Fruit fly (Drosophila melanogaster) whole organism, wandering third instar larva: ENCODE results near the gene Kyat.

Experiments used
- Abd-B ChIP-seq: fragments of >200 bp; optimal IDR thresholded peaks from 2 replicates; lab custom pipeline; 2017; ENCODE audit warnings: missing biosample characterization, missing genetic modification characterization
- CG32264 ChIP-seq: fragments of 200-800 bp; sonication (Bioruptor generic); optimal IDR thresholded peaks from 2 replicates; lab custom pipeline; 2016; ENCODE audit warnings: missing biosample characterization, missing genetic modification characterization
- CG9705 ChIP-seq: fragments of 200-800 bp; sonication (Bioruptor generic); optimal IDR thresholded peaks from 2 replicates; lab custom pipeline; 2018; ENCODE audit warnings: missing biosample characterization, mild to moderate bottlenecking, missing genetic modification characterization
- CrebA ChIP-seq: fragments of 200-800 bp; sonication (Bioruptor generic); optimal IDR thresholded peaks from 2 replicates; lab custom pipeline; 2016; ENCODE audit warnings: missing biosample characterization, mild to moderate bottlenecking, missing genetic modification characterization, borderline replicate concordance
- Dfd ChIP-seq: fragments of >200 bp; optimal IDR thresholded peaks from 2 replicates; lab custom pipeline; 2017; ENCODE audit warnings: missing biosample characterization, missing genetic modification characterization
- Dif ChIP-seq: fragments of 200-275, 200-300 bp; sonication (Bioruptor generic); optimal IDR thresholded peaks from 2 replicates; lab custom pipeline; 2018; ENCODE audit warnings: missing biosample characterization, missing genetic modification characterization; ENCODE audit not compliant: partially characterized antibody
- GATAd ChIP-seq: sonication (Bioruptor generic); optimal IDR thresholded peaks from 2 replicates; lab custom pipeline; 2016; ENCODE audit warnings: missing biosample characterization, missing genetic modification characterization
- HLH106 ChIP-seq: fragments of 200-800 bp; optimal IDR thresholded peaks from 3 replicates; lab custom pipeline; 2019; ENCODE audit warnings: missing biosample characterization, mild to moderate bottlenecking, missing genetic modification characterization, moderate library complexity
- Hnf4 ChIP-seq: fragments of 200-800 bp; sonication (Bioruptor generic); optimal IDR thresholded peaks from 2 replicates; lab custom pipeline; 2016; ENCODE audit warnings: missing biosample characterization, mild to moderate bottlenecking, missing genetic modification characterization
- Hr78 ChIP-seq: fragments of >200 bp; optimal IDR thresholded peaks from 2 replicates; lab custom pipeline; 2017; ENCODE audit warnings: missing biosample characterization, missing genetic modification characterization
- Hr83 ChIP-seq: fragments of 200-300 bp; sonication (Bioruptor generic); optimal IDR thresholded peaks from 2 replicates; lab custom pipeline; 2016; ENCODE audit warnings: missing biosample characterization, mild to moderate bottlenecking, missing genetic modification characterization, moderate library complexity; ENCODE audit not compliant: poor library complexity, severe bottlenecking
- Jra ChIP-seq: sonication (Bioruptor generic); optimal IDR thresholded peaks from 2 replicates; lab custom pipeline; 2016; ENCODE audit warnings: missing biosample characterization, missing genetic modification characterization
- Mio ChIP-seq: sonication (Bioruptor generic); optimal IDR thresholded peaks from 2 replicates; lab custom pipeline; 2016; ENCODE audit warnings: missing biosample characterization, missing genetic modification characterization
- Myc ChIP-seq: fragments of >200 bp; optimal IDR thresholded peaks from 2 replicates; lab custom pipeline; 2017
- N ChIP-seq: fragments of >200 bp; optimal IDR thresholded peaks from 2 replicates; lab custom pipeline; 2018; ENCODE audit warnings: missing biosample characterization, missing external identifiers, missing genetic modification characterization
- OdsH ChIP-seq: fragments of 200-800 bp; sonication (Bioruptor generic); optimal IDR thresholded peaks from 2 replicates; lab custom pipeline; 2016; ENCODE audit warnings: missing biosample characterization, mild to moderate bottlenecking, missing genetic modification characterization
- Rel ChIP-seq, 2 experiments: fragments of 200-800 bp; sonication (Bioruptor generic) in 1 of 2; optimal IDR thresholded peaks; 2 replicates in 1 of 2; 3 replicates in 1 of 2; lab custom pipeline; 2016 to 2019; ENCODE audit warnings: mild to moderate bottlenecking in 2 of 2, missing biosample characterization in 2 of 2, missing genetic modification characterization in 2 of 2, moderate library complexity in 1 of 2
- Sp1 ChIP-seq: fragments of 200-800 bp; sonication (Bioruptor generic); optimal IDR thresholded peaks from 3 replicates; lab custom pipeline; 2019; ENCODE audit warnings: missing biosample characterization, mild to moderate bottlenecking, missing genetic modification characterization, moderate library complexity
- Vsx2 ChIP-seq: fragments of 200-300, 225-300 bp; sonication (Bioruptor generic); optimal IDR thresholded peaks from 2 replicates; lab custom pipeline; 2018; ENCODE audit warnings: missing biosample characterization, missing genetic modification characterization; ENCODE audit not compliant: partially characterized antibody
- br ChIP-seq: fragments of 200-800 bp; sonication (Bioruptor generic); optimal IDR thresholded peaks from 2 replicates; lab custom pipeline; 2016; ENCODE audit warnings: missing biosample characterization, missing genetic modification characterization
- brk ChIP-seq: fragments of 200-800 bp; sonication (Bioruptor generic); optimal IDR thresholded peaks from 2 replicates; lab custom pipeline; 2016; ENCODE audit warnings: missing biosample characterization, mild to moderate bottlenecking, missing genetic modification characterization
- dl ChIP-seq, 2 experiments: fragments of 175-275, 200-275 bp in 1 of 2; fragments of 200-275 bp in 1 of 2; sonication (Bioruptor generic); optimal IDR thresholded peaks; lab custom pipeline; 2018; ENCODE audit warnings: mild to moderate bottlenecking in 2 of 2, missing biosample characterization in 2 of 2, missing genetic modification characterization in 2 of 2, moderate library complexity in 2 of 2; ENCODE audit not compliant: partially characterized antibody in 2 of 2, insufficient read depth in 1 of 2
- dmrt93B ChIP-seq: fragments of 200-800 bp; sonication (Bioruptor generic); optimal IDR thresholded peaks from 2 replicates; lab custom pipeline; 2018; ENCODE audit warnings: missing biosample characterization, mild to moderate bottlenecking, missing genetic modification characterization
- dsf ChIP-seq: sonication (Bioruptor generic); optimal IDR thresholded peaks from 2 replicates; lab custom pipeline; 2016; ENCODE audit warnings: missing biosample characterization, missing genetic modification characterization, borderline replicate concordance
- ey ChIP-seq: fragments of 200-800 bp; sonication (Bioruptor generic); optimal IDR thresholded peaks from 2 replicates; lab custom pipeline; 2016; ENCODE audit warnings: missing biosample characterization, missing genetic modification characterization
- foxo ChIP-seq, 2 experiments: fragments of 200-800 bp; sonication (Bioruptor generic); optimal IDR thresholded peaks; 2 replicates in 1 of 2; 3 replicates in 1 of 2; lab custom pipeline; 2016 to 2017; ENCODE audit warnings: missing biosample characterization in 2 of 2, missing genetic modification characterization in 2 of 2
- fru ChIP-seq: fragments of 200-800 bp; sonication (Bioruptor generic); optimal IDR thresholded peaks from 3 replicates; lab custom pipeline; 2016; ENCODE audit warnings: missing biosample characterization, mild to moderate bottlenecking, missing genetic modification characterization
- h ChIP-seq: fragments of 200-800 bp; sonication (Bioruptor generic); optimal IDR thresholded peaks from 3 replicates; lab custom pipeline; 2016; ENCODE audit warnings: missing biosample characterization, mild to moderate bottlenecking, missing genetic modification characterization
- jim ChIP-seq: fragments of 175-275, 200-325 bp; sonication (Bioruptor generic); optimal IDR thresholded peaks from 2 replicates; lab custom pipeline; 2016; ENCODE audit warnings: missing biosample characterization, mild to moderate bottlenecking, missing genetic modification characterization
- lola ChIP-seq: fragments of >200 bp; optimal IDR thresholded peaks from 2 replicates; lab custom pipeline; 2017; ENCODE audit warnings: missing biosample characterization, missing genetic modification characterization
- pan ChIP-seq: fragments of >200 bp; optimal IDR thresholded peaks from 2 replicates; lab custom pipeline; 2017
- psq ChIP-seq: fragments of 200-800 bp; sonication (Bioruptor generic); optimal IDR thresholded peaks from 3 replicates; lab custom pipeline; 2017; ENCODE audit warnings: missing biosample characterization, mild to moderate bottlenecking, missing genetic modification characterization, moderate library complexity
- rgr ChIP-seq: fragments of 200-800 bp; sonication (Bioruptor generic); optimal IDR thresholded peaks from 3 replicates; lab custom pipeline; 2016; ENCODE audit warnings: missing biosample characterization, mild to moderate bottlenecking, missing genetic modification characterization
- sage ChIP-seq: fragments of 200-800 bp; sonication (Bioruptor generic); optimal IDR thresholded peaks from 2 replicates; lab custom pipeline; 2016; ENCODE audit warnings: missing biosample characterization, mild to moderate bottlenecking, missing genetic modification characterization
- sv ChIP-seq: fragments of 200-800 bp; sonication (Bioruptor generic); optimal IDR thresholded peaks from 3 replicates; lab custom pipeline; 2016; ENCODE audit warnings: missing biosample characterization, missing genetic modification characterization
- tai ChIP-seq: sonication (Bioruptor generic); optimal IDR thresholded peaks from 2 replicates; lab custom pipeline; 2016; ENCODE audit warnings: missing biosample characterization, missing genetic modification characterization
- usp ChIP-seq: fragments of >200 bp; optimal IDR thresholded peaks from 2 replicates; lab custom pipeline; 2017; ENCODE audit warnings: missing biosample characterization, missing genetic modification characterization
- woc ChIP-seq: sonication (Bioruptor generic); optimal IDR thresholded peaks from 2 replicates; lab custom pipeline; 2016; ENCODE audit warnings: missing biosample characterization, mild to moderate bottlenecking, missing genetic modification characterization

Kyat gene

dm6 chr3R:11849378-11850249, 27.3 kb upstream of the Kyat start:
- TF ChIP-seq HLH106 (peak; percentile 46), Myc (lab: Kevin White, UChicago) (no peak), dmrt93B (GFP tag; lab: Kevin White, UChicago) (peak; percentile 29), foxo (GFP tag; optimal IDR thresholded peaks at IDR 0.05; lab: Kevin White, UChicago) (peak in 1 of 2 experiments; percentile 67), dsf (no peak), Abd-B (no peak), brk (no peak), ey (GFP tag; lab: Kevin White, UChicago) (peak; percentile 67), jim (no peak), GATAd (GFP tag; lab: Kevin White, UChicago) (no peak), Jra (GFP tag; lab: Kevin White, UChicago) (no peak), dl (GFP tag; optimal IDR thresholded peaks at IDR 0.05; lab: Kevin White, UChicago; ENCODE audit: insufficient read depth in 1 of 2, partially characterized antibody in 2 of 2) (no peak), br (peak; percentile 26), h (GFP tag; lab: Kevin White, UChicago) (peak; percentile 71), psq (peak; percentile 36), Hr83 (GFP tag; lab: Kevin White, UChicago) (no peak), Sp1 (peak; percentile 32), Hr78 (GFP tag; lab: Kevin White, UChicago) (no peak), tai (GFP tag; lab: Kevin White, UChicago) (peak; percentile 6), sv (GFP tag; lab: Kevin White, UChicago) (peak; percentile 75), Dfd (GFP tag; lab: Kevin White, UChicago) (no peak), Mio (GFP tag; lab: Kevin White, UChicago) (no peak), rgr (peak; percentile 49), lola (GFP tag; lab: Kevin White, UChicago) (no peak), CrebA (no peak), CG32264 (GFP tag; lab: Kevin White, UChicago) (peak; percentile 0), sage (GFP tag; lab: Kevin White, UChicago) (no peak), CG9705 (no peak), Rel (GFP tag; optimal IDR thresholded peaks at IDR 0.05; lab: Kevin White, UChicago) (no peak), Rel (tag; optimal IDR thresholded peaks at IDR 0.05; lab: Kevin White, UChicago) (no peak), fru (GFP tag; lab: Kevin White, UChicago) (peak; percentile 68), Hnf4 (GFP tag; lab: Kevin White, UChicago) (peak; percentile 43), N (GFP tag; lab: Kevin White, UChicago) (no peak), OdsH (peak; percentile 36), Vsx2 (no peak), usp (GFP tag; lab: Kevin White, UChicago) (no peak), pan (no peak), Dif (GFP tag; lab: Kevin White, UChicago) (no peak), woc (GFP tag; lab: Kevin White, UChicago) (peak; percentile 11)

dm6 chr3R:11847379-11847778, 25.1 kb upstream of the Kyat start:
- TF ChIP-seq br = no peak
- TF ChIP-seq h (GFP tag; lab: Kevin White, UChicago) = no peak

dm6 chr3R:11833406-11833805, 11.1 kb upstream of the Kyat start:
- no peak for TF ChIP-seq ey (GFP tag; lab: Kevin White, UChicago)
- no peak for TF ChIP-seq Dif (GFP tag; lab: Kevin White, UChicago)
- TF ChIP-seq Mio (GFP tag; lab: Kevin White, UChicago) = no peak
- no peak for TF ChIP-seq HLH106
- TF ChIP-seq OdsH = no peak
- TF ChIP-seq CG9705 = no peak
- TF ChIP-seq h (GFP tag; lab: Kevin White, UChicago) = no peak
- TF ChIP-seq usp (GFP tag; lab: Kevin White, UChicago) = no peak
- TF ChIP-seq, all 38 proteins: peak for 0
